Fruit fly (Drosophila melanogaster): ENCODE measurements around the gene Gorab.

DNA sequence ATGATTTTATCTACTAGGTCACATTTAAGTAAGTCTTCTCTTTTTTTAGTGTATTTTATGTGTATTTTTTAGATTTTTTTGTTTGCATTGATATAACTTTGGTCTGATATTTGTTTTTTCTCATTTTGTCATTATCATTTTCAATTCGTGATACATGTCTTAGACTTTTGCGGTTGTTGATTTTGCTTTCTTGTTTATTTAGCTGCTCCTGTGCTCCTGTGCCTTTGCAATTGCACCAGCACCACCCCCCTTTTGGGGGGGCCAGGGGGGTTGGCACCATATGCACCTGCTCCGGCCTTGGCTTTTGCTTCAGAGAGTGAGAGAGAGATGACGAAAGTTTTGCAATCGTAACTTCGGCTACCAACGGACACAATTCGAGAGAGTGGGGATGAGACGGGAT, 27.7 kb downstream of the Gorab start:
- TF ChIP-seq CG31627 (GFP tag; optimal IDR thresholded peaks at IDR 0.05) (no peak), Met (GFP tag; optimal IDR thresholded peaks at IDR 0.05) (no peak), CG7368 (GFP tag; optimal IDR thresholded peaks at IDR 0.05) (no peak), spab (GFP tag; optimal IDR thresholded peaks at IDR 0.05) (no peak), Sox15 (GFP tag; optimal IDR thresholded peaks at IDR 0.05) (no peak)
